Fruit fly (Drosophila melanogaster): ENCODE data around the gene CG16700.

The CG16700 gene

DNA sequence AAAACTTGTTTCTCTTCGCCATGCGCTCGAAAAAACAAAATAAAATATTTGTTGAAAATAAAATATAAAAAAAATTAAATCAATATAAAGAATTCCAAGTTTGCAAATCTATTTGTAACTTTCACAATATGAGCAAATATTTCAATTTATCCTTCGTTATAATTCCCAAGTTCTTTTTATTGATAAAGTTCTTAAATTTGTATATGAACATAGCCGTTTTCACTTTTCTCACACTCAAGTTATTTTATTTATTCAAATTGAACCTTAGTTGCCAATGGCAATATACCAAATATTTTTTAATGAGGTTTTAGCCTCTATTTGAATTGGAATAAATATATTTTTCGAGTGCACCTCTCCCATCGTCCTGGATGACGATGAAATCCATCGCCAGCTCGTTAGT lies 41.0 kb downstream of the CG16700 start:
- TF ChIP-seq Hr78 (GFP tag; optimal IDR thresholded peaks at IDR 0.05) (no peak), Dif (GFP tag; optimal IDR thresholded peaks at IDR 0.05; ENCODE audit: partially characterized antibody) (no peak), N (GFP tag; optimal IDR thresholded peaks at IDR 0.05) (no peak), lola (GFP tag; optimal IDR thresholded peaks at IDR 0.05) (no peak), Vsx2 (GFP tag; optimal IDR thresholded peaks at IDR 0.05; ENCODE audit: partially characterized antibody) (no peak), foxo (GFP tag; optimal IDR thresholded peaks at IDR 0.05) (no peak), sv (GFP tag; optimal IDR thresholded peaks at IDR 0.05) (no peak), tai (GFP tag; optimal IDR thresholded peaks at IDR 0.05) (no peak), fru (GFP tag; optimal IDR thresholded peaks at IDR 0.05) (no peak), HLH106 (tag; optimal IDR thresholded peaks at IDR 0.05) (no peak), Dfd (GFP tag; optimal IDR thresholded peaks at IDR 0.05) (no peak), CG9705 (GFP tag; optimal IDR thresholded peaks at IDR 0.05) (no peak), dl (GFP tag; optimal IDR thresholded peaks at IDR 0.05; ENCODE audit: insufficient read depth in 1 of 2, partially characterized antibody in 2 of 2) (no peak), h (GFP tag; optimal IDR thresholded peaks at IDR 0.05) (no peak), Rel (GFP tag; optimal IDR thresholded peaks at IDR 0.05) (no peak), Rel (tag; optimal IDR thresholded peaks at IDR 0.05) (no peak), CG32264 (GFP tag; optimal IDR thresholded peaks at IDR 0.05) (no peak), CrebA (GFP tag; optimal IDR thresholded peaks at IDR 0.05; ENCODE audit: borderline replicate concordance) (no peak), ey (GFP tag; optimal IDR thresholded peaks at IDR 0.05) (no peak)

DNA sequence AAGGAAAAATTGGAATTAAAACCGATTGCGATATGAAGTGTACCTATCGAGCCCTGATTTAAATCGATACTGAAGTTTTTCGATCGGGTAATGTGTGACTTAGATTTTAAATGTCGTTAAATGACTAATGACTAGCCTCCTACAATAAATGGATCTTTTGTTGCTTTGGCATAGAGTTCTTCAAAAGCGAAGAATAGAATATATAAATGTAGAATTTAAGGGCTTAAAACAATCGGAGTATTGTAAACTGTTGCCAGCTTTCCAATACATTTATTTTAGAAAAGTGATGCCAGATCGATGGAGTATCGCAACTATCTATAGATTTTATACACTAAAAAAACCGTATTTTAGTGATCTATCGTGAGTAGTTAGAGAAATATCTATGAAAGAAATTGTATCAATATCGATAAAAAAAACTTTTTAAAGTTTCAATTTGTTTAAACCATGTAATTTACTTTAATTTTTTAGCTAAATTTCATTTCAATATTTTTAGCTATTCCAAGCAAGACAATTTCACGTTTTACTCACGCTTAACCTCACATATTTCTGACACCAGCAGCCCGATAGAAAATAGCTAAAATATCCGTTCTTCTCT lies 51.4 kb downstream of the CG16700 start, which contains the start of the genes mei-217 and mei-218:
Gene mei-217 (minus strand): TSS at position 51 of the 595 bp plus-strand sequence.
Gene mei-218 (minus strand): TSS at position 51 of the 595 bp plus-strand sequence.
- TF ChIP-seq CrebA (GFP tag; optimal IDR thresholded peaks at IDR 0.05; ENCODE audit: borderline replicate concordance): no peak
- peak; percentile 41 for TF ChIP-seq woc (GFP tag; optimal IDR thresholded peaks at IDR 0.05)

DNA sequence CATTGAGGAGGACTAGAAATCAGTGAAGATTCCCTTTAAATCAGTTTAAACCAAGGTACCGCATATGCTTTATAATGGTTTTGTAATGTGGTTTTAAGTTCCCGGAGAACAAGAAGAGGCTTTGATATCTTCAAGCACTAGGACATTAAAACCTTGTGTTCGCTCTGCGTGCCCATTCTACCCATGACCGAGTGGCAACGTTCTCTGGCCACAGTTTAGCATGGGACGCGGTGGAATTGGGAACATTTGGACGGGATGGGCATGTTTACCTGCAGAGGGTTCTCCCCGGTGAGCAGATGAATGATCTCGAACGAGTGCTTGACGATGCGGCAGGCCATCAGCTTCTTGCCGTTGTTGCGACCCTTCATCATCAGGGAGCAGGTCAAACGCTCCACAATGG lies 54.9 kb downstream of the CG16700 start:
- no peak for TF ChIP-seq ey (GFP tag; optimal IDR thresholded peaks at IDR 0.05)
- no peak for TF ChIP-seq CrebA (GFP tag; optimal IDR thresholded peaks at IDR 0.05; ENCODE audit: borderline replicate concordance)
- TF ChIP-seq N (GFP tag; optimal IDR thresholded peaks at IDR 0.05): no peak
- TF ChIP-seq Abd-B (GFP tag; optimal IDR thresholded peaks at IDR 0.05): no peak
- TF ChIP-seq Mio (GFP tag; optimal IDR thresholded peaks at IDR 0.05): no peak
- TF ChIP-seq dl (GFP tag; optimal IDR thresholded peaks at IDR 0.05; ENCODE audit: insufficient read depth in 1 of 2, partially characterized antibody in 2 of 2): no peak
- no peak for TF ChIP-seq Dif (GFP tag; optimal IDR thresholded peaks at IDR 0.05; ENCODE audit: partially characterized antibody)
- TF ChIP-seq rgr (GFP tag; optimal IDR thresholded peaks at IDR 0.05): no peak
- no peak for TF ChIP-seq dmrt93B (GFP tag; optimal IDR thresholded peaks at IDR 0.05)
- TF ChIP-seq usp (GFP tag; optimal IDR thresholded peaks at IDR 0.05): no peak
- TF ChIP-seq Sp1 (GFP tag; optimal IDR thresholded peaks at IDR 0.05): no peak
- no peak for TF ChIP-seq sv (GFP tag; optimal IDR thresholded peaks at IDR 0.05)
- no peak for TF ChIP-seq tai (GFP tag; optimal IDR thresholded peaks at IDR 0.05)
- no peak for TF ChIP-seq Dfd (GFP tag; optimal IDR thresholded peaks at IDR 0.05)
- no peak for TF ChIP-seq GATAd (GFP tag; optimal IDR thresholded peaks at IDR 0.05)
- TF ChIP-seq Vsx2 (GFP tag; optimal IDR thresholded peaks at IDR 0.05; ENCODE audit: partially characterized antibody): no peak

Data from whole organism, wandering third instar larva.